Worm (Caenorhabditis elegans) whole organism, L4 larva: Measurements from ENCODE around the gene lnkn-1.

Source experiments
- ama-1 ChIP-seq: fragments of 150-350 bp; optimal IDR thresholded peaks from 2 replicates; lab custom pipeline; 2014; ENCODE audit warnings: inconsistent platforms, mixed read lengths
- ceh-44 ChIP-seq: fragments of 200-800 bp; sonication (Bioruptor generic); IDR thresholded peaks from 2 replicates; pipeline ENCODE4 v1.3.6; 2022; ENCODE audit warnings: missing genetic modification reagents, missing genetic modification characterization, missing compliant biosample characterization
- lsy-2 ChIP-seq, 2 experiments: fragments of 150-350 bp in 1 of 2; sonication (generic microtip) in 1 of 2; optimal IDR thresholded peaks; 2 replicates each; lab custom pipeline; 2014 to 2017; ENCODE audit warnings: missing biosample characterization in 2 of 2, missing genetic modification characterization in 2 of 2
- madf-9 ChIP-seq: fragments of 200-800 bp; sonication (Bioruptor generic); conservative IDR thresholded peaks from 2 replicates; pipeline ENCODE4 v1.3.6; 2022; ENCODE audit warnings: missing genetic modification reagents, missing genetic modification characterization, missing compliant biosample characterization
- mep-1 ChIP-seq: fragments of 150-350 bp; sonication (generic microtip); optimal IDR thresholded peaks from 3 replicates; lab custom pipeline; 2014; ENCODE audit warnings: missing biosample characterization, missing genetic modification characterization
- nhr-28 ChIP-seq: fragments of 150-350 bp; optimal IDR thresholded peaks from 2 replicates; lab custom pipeline; 2014; ENCODE audit warnings: missing biosample characterization, missing genetic modification characterization
- ztf-11 ChIP-seq: fragments of 150-350 bp; optimal IDR thresholded peaks from 2 replicates; lab custom pipeline; 2014; ENCODE audit warnings: missing biosample characterization, missing genetic modification characterization

DNA sequence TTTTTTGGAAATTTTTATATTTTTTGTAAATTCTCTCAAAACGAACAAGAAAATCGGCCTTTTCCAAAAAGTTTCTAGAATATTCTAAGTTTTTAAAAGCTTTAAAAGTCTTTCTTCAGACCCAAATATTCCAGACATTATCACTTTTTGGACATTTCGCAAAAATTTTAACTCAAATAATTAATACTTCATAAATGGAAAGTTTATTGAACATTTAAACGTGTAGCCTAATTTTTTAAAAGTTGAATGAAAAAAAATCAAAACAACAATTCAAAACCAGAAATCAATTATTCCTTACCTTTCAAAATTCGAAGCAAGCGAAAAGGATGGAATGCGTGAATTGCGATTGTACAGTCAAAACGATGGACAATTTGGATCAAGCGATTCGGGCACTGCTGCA, 29.8 kb downstream of the lnkn-1 start, which contains the start of gene ZK637.15:
- no peak for TF ChIP-seq ceh-44 (GFP tag; lab: Robert Waterston, UW)
- no peak for TF ChIP-seq mep-1 (tag; lab: Kevin White, UChicago)
- TF ChIP-seq lsy-2 (tag; optimal IDR thresholded peaks at IDR 0.05; lab: Kevin White, UChicago) = no peak
- TF ChIP-seq nhr-28 (tag; lab: Kevin White, UChicago) = no peak
- TF ChIP-seq madf-9 (GFP tag; lab: Robert Waterston, UW) = no peak
- no peak for TF ChIP-seq ama-1 (lab: Kevin White, UChicago)
- no peak for TF ChIP-seq ztf-11 (tag; lab: Kevin White, UChicago)
